Fruit fly (Drosophila melanogaster) whole organism, embryonic: ENCODE results near the gene Sp212.
A peak's percentile ranks its signal among the peaks of the same experiment; 100 is the strongest.

Source experiments
- CG1233 ChIP-seq: fragments of 200-800 bp; sonication (Bioruptor generic); optimal IDR thresholded peaks from 4 replicates; lab custom pipeline; 2018; ENCODE audit warnings: missing biosample characterization, mild to moderate bottlenecking, missing genetic modification characterization
- CG1602 ChIP-seq: fragments of 200-800 bp; sonication (Bioruptor generic); optimal IDR thresholded peaks from 3 replicates; lab custom pipeline; 2016; ENCODE audit warnings: missing biosample characterization, missing genetic modification characterization
- CG3407 ChIP-seq: fragments of 200-800 bp; sonication (Bioruptor generic); optimal IDR thresholded peaks from 2 replicates; lab custom pipeline; 2018; ENCODE audit warnings: missing biosample characterization, mild to moderate bottlenecking, missing genetic modification characterization
- CG3995 ChIP-seq: fragments of 200-800 bp; sonication (Bioruptor generic); optimal IDR thresholded peaks from 3 replicates; lab custom pipeline; 2016; ENCODE audit warnings: missing biosample characterization, missing genetic modification characterization
- CG6813 ChIP-seq: fragments of 200-800 bp; sonication (Bioruptor generic); optimal IDR thresholded peaks from 2 replicates; lab custom pipeline; 2017; ENCODE audit warnings: missing biosample characterization, missing genetic modification characterization, mild to moderate bottlenecking, moderate library complexity, missing genetic modification reagents
- CG7271 ChIP-seq: fragments of 200-800 bp; sonication (Bioruptor generic); optimal IDR thresholded peaks from 2 replicates; lab custom pipeline; 2018; ENCODE audit warnings: missing biosample characterization, mild to moderate bottlenecking, missing genetic modification characterization, moderate library complexity
- CG8359 ChIP-seq: fragments of 200-800 bp; sonication (Bioruptor generic); optimal IDR thresholded peaks from 2 replicates; lab custom pipeline; 2017; ENCODE audit warnings: missing biosample characterization, mild to moderate bottlenecking, missing genetic modification characterization, borderline replicate concordance
- CG9609 ChIP-seq: fragments of 200-800 bp; sonication (Bioruptor generic); optimal IDR thresholded peaks from 3 replicates; lab custom pipeline; 2016; ENCODE audit warnings: missing biosample characterization, missing genetic modification characterization
- Deaf1 ChIP-seq: fragments of 200-800 bp; optimal IDR thresholded peaks from 3 replicates; lab custom pipeline; 2019; ENCODE audit warnings: missing biosample characterization, mild to moderate bottlenecking, missing genetic modification characterization, moderate library complexity
- Ets65A ChIP-seq: fragments of 200-800 bp; sonication (Bioruptor generic); peaks from one replicate; lab custom pipeline; 2016; ENCODE audit warnings: missing biosample characterization, missing genetic modification characterization
- Jarid2 ChIP-seq: fragments of 200-800 bp; sonication (Bioruptor generic); optimal IDR thresholded peaks from 3 replicates; lab custom pipeline; 2017; ENCODE audit warnings: mild to moderate bottlenecking, missing biosample characterization, missing genetic modification reagents, missing genetic modification characterization
- Mrtf ChIP-seq: fragments of 200-800 bp; sonication (Bioruptor generic); IDR thresholded peaks from 3 replicates; pipeline ENCODE4 v1.3.6; 2022; ENCODE audit warnings: missing biosample characterization, missing genetic modification characterization
- Rfx ChIP-seq: fragments of 200-800 bp; sonication (Bioruptor generic); IDR thresholded peaks from 2 replicates; pipeline ENCODE4 v1.3.6; 2022; ENCODE audit warnings: missing biosample characterization, missing genetic modification characterization
- Trl ChIP-seq, 3 experiments: fragments of >200 bp in 2 of 3; fragments of 200-800 bp in 1 of 3; sonication (Bioruptor generic) in 1 of 3; optimal IDR thresholded peaks; 2 replicates in 1 of 3; 3 replicates in 2 of 3; lab custom pipeline; 2016 to 2017; ENCODE audit warnings: missing biosample characterization in 1 of 3, missing genetic modification characterization in 1 of 3
- ewg ChIP-seq: fragments of 200-800 bp; sonication (Bioruptor generic); optimal IDR thresholded peaks from 3 replicates; lab custom pipeline; 2017; ENCODE audit warnings: mild to moderate bottlenecking, missing biosample characterization, missing genetic modification reagents, missing genetic modification characterization
- gro ChIP-seq: fragments of 200-800 bp; sonication (Bioruptor generic); optimal IDR thresholded peaks from 2 replicates; lab custom pipeline; 2016; ENCODE audit warnings: missing biosample characterization, missing genetic modification characterization
- pita ChIP-seq: fragments of 200-800 bp; sonication (Bioruptor generic); optimal IDR thresholded peaks from 2 replicates; lab custom pipeline; 2017; ENCODE audit warnings: missing biosample characterization, mild to moderate bottlenecking, missing genetic modification characterization
- scrt ChIP-seq: fragments of 200-800 bp; sonication (Bioruptor generic); optimal IDR thresholded peaks from 2 replicates; lab custom pipeline; 2018; ENCODE audit warnings: missing biosample characterization, mild to moderate bottlenecking, missing genetic modification characterization, moderate library complexity

Gene Sp212

dm6 chr3R:14214776-14215175 is 9.2 kb downstream of the Sp212 start, which contains the start of gene Dop1R1:
Dop1R1 (minus strand) TSS chr3R:14214810.
- peak; percentile 68 for TF ChIP-seq ewg (GFP tag; lab: Kevin White, UChicago)
- no peak for TF ChIP-seq CG3995 (GFP tag; lab: Kevin White, UChicago)
- peak; percentile 96 for TF ChIP-seq scrt (GFP tag; lab: Kevin White, UChicago)
- no peak for TF ChIP-seq CG6813 (GFP tag; lab: Kevin White, UChicago)
- TF ChIP-seq CG9609: no peak
- peak; percentile 76 for TF ChIP-seq Deaf1
- no peak for TF ChIP-seq CG1233 (GFP tag; lab: Kevin White, UChicago)
- peak; percentile 37 for TF ChIP-seq Ets65A (GFP tag; lab: Kevin White, UChicago)
- peak; percentile 99 for TF ChIP-seq CG8359 (GFP tag; lab: Kevin White, UChicago)
- TF ChIP-seq pita (GFP tag; lab: Kevin White, UChicago): no peak
- TF ChIP-seq Mrtf (GFP tag; lab: Robert Waterston, UW): 0 out of 3 replicates have a peak, but pooled peaks have one; percentile 27
- no peak for TF ChIP-seq gro (GFP tag; lab: Kevin White, UChicago)
- TF ChIP-seq Jarid2: peak; percentile 4
- no peak for TF ChIP-seq Rfx
- TF ChIP-seq CG7271: no peak
- no peak for TF ChIP-seq CG3407 (GFP tag; lab: Kevin White, UChicago)
- peak; percentile 4 to 40 for TF ChIP-seq Trl (optimal IDR thresholded peaks at IDR 0.05; lab: Kevin White, UChicago)
- TF ChIP-seq Trl (GFP tag; optimal IDR thresholded peaks at IDR 0.05; lab: Kevin White, UChicago): no peak
- TF ChIP-seq CG1602 (GFP tag; lab: Kevin White, UChicago): no peak
